Fruit fly (Drosophila melanogaster) whole organism: Measurements from ENCODE around the gene HBS1.

Experiments used
- Dll ChIP-seq: fragments of >200 bp; optimal IDR thresholded peaks from 2 replicates; lab custom pipeline; 2017
- EcR ChIP-seq, 2 experiments: fragments of >200 bp; optimal IDR thresholded peaks; 2 replicates each; lab custom pipeline; 2017; ENCODE audit warnings: missing biosample characterization in 2 of 2, missing genetic modification characterization in 2 of 2, missing genetic modification reagents in 2 of 2
- psq ChIP-seq: fragments of >200 bp; optimal IDR thresholded peaks from 2 replicates; lab custom pipeline; 2017

- no peak for TF ChIP-seq Dll
- no peak for TF ChIP-seq EcR (GFP tag; optimal IDR thresholded peaks at IDR 0.05; lab: Kevin White, UChicago)
- no peak for TF ChIP-seq psq (lab: Kevin White, UChicago)
These were observed at the start of gene HBS1, which contains the start of gene CG12025 for dm6 chr3L:1865121-1865727.
